Worm (Caenorhabditis elegans) whole organism, L1 larva: ENCODE measurements around the gene lips-13.
A peak's percentile ranks its signal among the peaks of the same experiment; 100 is the strongest.

Source experiments
- C04F5.9 ChIP-seq: sonication (generic microtip); optimal IDR thresholded peaks from 2 replicates; lab custom pipeline; 2016; ENCODE audit warnings: missing genetic modification characterization, missing compliant biosample characterization
- C34B4.2 ChIP-seq: sonication (generic microtip); optimal IDR thresholded peaks from 2 replicates; lab custom pipeline; 2017; ENCODE audit warnings: mild to moderate bottlenecking, missing genetic modification characterization, missing compliant biosample characterization
- alr-1 ChIP-seq: fragments of 200-800 bp; sonication (Bioruptor generic); optimal IDR thresholded peaks from 2 replicates; lab custom pipeline; 2018; ENCODE audit warnings: borderline replicate concordance, mild to moderate bottlenecking, missing genetic modification characterization, missing compliant biosample characterization
- aly-2 ChIP-seq: fragments of 150-350 bp; optimal IDR thresholded peaks from 2 replicates; lab custom pipeline; 2014; ENCODE audit warnings: missing biosample characterization, missing genetic modification characterization
- ceh-63 ChIP-seq: fragments of 200-800 bp; sonication (Bioruptor generic); optimal IDR thresholded peaks from 2 replicates; lab custom pipeline; 2018; ENCODE audit warnings: mild to moderate bottlenecking, missing genetic modification characterization, missing compliant biosample characterization
- ceh-8 ChIP-seq: fragments of 200-800 bp; sonication (Bioruptor generic); optimal IDR thresholded peaks from 2 replicates; lab custom pipeline; 2018; ENCODE audit warnings: mild to moderate bottlenecking, missing genetic modification characterization, moderate library complexity, missing compliant biosample characterization
- ceh-88 ChIP-seq: fragments of 200-800 bp; sonication (Bioruptor generic); IDR thresholded peaks from 2 replicates; pipeline ENCODE4 v1.3.6; 2022; ENCODE audit warnings: missing genetic modification characterization, missing compliant biosample characterization
- ceh-90 ChIP-seq: sonication (generic microtip); optimal IDR thresholded peaks from 2 replicates; lab custom pipeline; 2016; ENCODE audit warnings: missing genetic modification characterization, missing compliant biosample characterization
- dsc-1 ChIP-seq: sonication (generic microtip); optimal IDR thresholded peaks from 2 replicates; lab custom pipeline; 2016; ENCODE audit warnings: mild to moderate bottlenecking, missing genetic modification characterization, missing compliant biosample characterization
- efl-1 ChIP-seq, 4 experiments: fragments of 150-350 bp; optimal IDR thresholded peaks in 3 of 4; peaks in 1 of 4; 1 replicate in 1 of 4; 2 replicates in 3 of 4; lab custom pipeline; 2014; ENCODE audit warnings: missing biosample characterization in 2 of 4, missing genetic modification characterization in 2 of 4, missing genetic modification reagents in 2 of 4
- efl-3 ChIP-seq: fragments of 200-800 bp; sonication (Bioruptor generic); optimal IDR thresholded peaks from 2 replicates; lab custom pipeline; 2018; ENCODE audit warnings: mild to moderate bottlenecking, missing genetic modification characterization, missing compliant biosample characterization
- egl-13 ChIP-seq: sonication (generic microtip); optimal IDR thresholded peaks from 2 replicates; lab custom pipeline; 2016; ENCODE audit warnings: missing genotype, missing genetic modification reagents, missing genetic modification characterization, missing compliant biosample characterization
- elt-2 ChIP-seq: sonication (generic microtip); optimal IDR thresholded peaks from 2 replicates; lab custom pipeline; 2016; ENCODE audit warnings: missing genetic modification characterization, mild to moderate bottlenecking, inconsistent platforms, missing compliant biosample characterization, missing genetic modification reagents
- ets-5 ChIP-seq: fragments of 200-800 bp; sonication (Bioruptor generic); IDR thresholded peaks from 2 replicates; pipeline ENCODE4 v1.3.6; 2022; ENCODE audit warnings: missing genetic modification characterization, missing compliant biosample characterization
- fkh-4 ChIP-seq: sonication (generic microtip); optimal IDR thresholded peaks from 2 replicates; lab custom pipeline; 2016; ENCODE audit warnings: missing compliant biosample characterization, missing genetic modification characterization, borderline replicate concordance
- hlh-17 ChIP-seq: fragments of 200-800 bp; sonication (Bioruptor generic); optimal IDR thresholded peaks from 2 replicates; lab custom pipeline; 2018; ENCODE audit warnings: missing genetic modification characterization, mild to moderate bottlenecking, missing compliant biosample characterization, moderate library complexity, borderline replicate concordance
- irx-1 ChIP-seq: sonication (generic microtip); optimal IDR thresholded peaks from 2 replicates; lab custom pipeline; 2016; ENCODE audit warnings: missing genetic modification characterization, missing compliant biosample characterization
- jun-1 ChIP-seq: fragments of 150-350 bp; optimal IDR thresholded peaks from 2 replicates; lab custom pipeline; 2014; ENCODE audit warnings: missing biosample characterization, missing genetic modification reagents, missing genetic modification characterization
- lin-35 ChIP-seq, 2 experiments: fragments of 150-350 bp; optimal IDR thresholded peaks; 2 replicates each; lab custom pipeline; 2014; ENCODE audit warnings: missing biosample characterization in 2 of 2, missing genetic modification characterization in 2 of 2, missing genetic modification reagents in 2 of 2
- lsy-2 ChIP-seq, 2 experiments: fragments of 150-350 bp; optimal IDR thresholded peaks; 2 replicates each; lab custom pipeline; 2014; ENCODE audit warnings: missing biosample characterization in 2 of 2, missing genetic modification characterization in 2 of 2
- mdl-1 ChIP-seq, 2 experiments: fragments of 150-350 bp; optimal IDR thresholded peaks; 2 replicates each; lab custom pipeline; 2014 to 2017; ENCODE audit warnings: missing biosample characterization in 2 of 2, missing genetic modification characterization in 2 of 2, inconsistent platforms in 1 of 2
- mep-1 ChIP-seq: fragments of 150-350 bp; optimal IDR thresholded peaks from 2 replicates; lab custom pipeline; 2014; ENCODE audit warnings: missing biosample characterization, missing genetic modification characterization
- nhr-12 ChIP-seq: sonication (generic microtip); optimal IDR thresholded peaks from 2 replicates; lab custom pipeline; 2017; ENCODE audit warnings: missing biosample characterization, missing genetic modification characterization
- nhr-19 ChIP-seq: fragments of 200-800 bp; sonication (Bioruptor generic); conservative IDR thresholded peaks from 2 replicates; pipeline ENCODE4 v1.3.6; 2022; ENCODE audit warnings: missing genetic modification characterization, missing compliant biosample characterization
- nhr-20 ChIP-seq: sonication (generic microtip); optimal IDR thresholded peaks from 2 replicates; lab custom pipeline; 2016; ENCODE audit warnings: mild to moderate bottlenecking, missing genetic modification characterization, missing compliant biosample characterization
- nhr-77 ChIP-seq: fragments of 150-350 bp; optimal IDR thresholded peaks from 2 replicates; lab custom pipeline; 2014; ENCODE audit warnings: missing biosample characterization, missing genetic modification characterization
- nhr-90 ChIP-seq: sonication (generic microtip); optimal IDR thresholded peaks from 2 replicates; lab custom pipeline; 2016; ENCODE audit warnings: mild to moderate bottlenecking, missing genetic modification characterization, missing compliant biosample characterization; ENCODE audit not compliant: poor library complexity
- pag-3 ChIP-seq: sonication (generic microtip); optimal IDR thresholded peaks from 2 replicates; lab custom pipeline; 2017; ENCODE audit warnings: missing genetic modification characterization, mild to moderate bottlenecking, missing compliant biosample characterization, antibody characterized with exemption, borderline replicate concordance; ENCODE audit not compliant: insufficient read depth
- pax-3 ChIP-seq: fragments of 200-800 bp; sonication (Bioruptor generic); optimal IDR thresholded peaks from 2 replicates; lab custom pipeline; 2018; ENCODE audit warnings: mild to moderate bottlenecking, missing genetic modification characterization, moderate library complexity, missing compliant biosample characterization
- pqm-1 ChIP-seq: sonication (generic microtip); optimal IDR thresholded peaks from 3 replicates; lab custom pipeline; 2017; ENCODE audit warnings: missing biosample characterization, missing genetic modification characterization
- tlp-1 ChIP-seq: fragments of 150-350 bp; optimal IDR thresholded peaks from 2 replicates; lab custom pipeline; 2014; ENCODE audit warnings: missing biosample characterization, missing genetic modification characterization
- unc-130 ChIP-seq: fragments of 150-350 bp; optimal IDR thresholded peaks from 2 replicates; lab custom pipeline; 2017; ENCODE audit warnings: missing biosample characterization, missing genetic modification characterization, inconsistent platforms
- zag-1 ChIP-seq: fragments of 150-350 bp; optimal IDR thresholded peaks from 2 replicates; lab custom pipeline; 2014; ENCODE audit warnings: missing biosample characterization, missing genetic modification characterization
- ztf-11 ChIP-seq, 2 experiments: sonication (generic microtip); optimal IDR thresholded peaks; 2 replicates each; lab custom pipeline; 2016 to 2017; ENCODE audit warnings: missing genetic modification characterization in 2 of 2, missing biosample characterization in 1 of 2, missing compliant biosample characterization in 1 of 2

The lips-13 gene

ce11 chrII:1110901-1111300 lies 6.9 kb downstream of the lips-13 start, which contains the start of gene lips-11:
Gene lips-11, minus strand, starts transcription at chrII:1111001.
- TF ChIP-seq elt-2 (tag; lab: Kevin White, UChicago), result peak; percentile 59
- TF ChIP-seq zag-1 (tag; lab: Kevin White, UChicago), result no peak

DNA sequence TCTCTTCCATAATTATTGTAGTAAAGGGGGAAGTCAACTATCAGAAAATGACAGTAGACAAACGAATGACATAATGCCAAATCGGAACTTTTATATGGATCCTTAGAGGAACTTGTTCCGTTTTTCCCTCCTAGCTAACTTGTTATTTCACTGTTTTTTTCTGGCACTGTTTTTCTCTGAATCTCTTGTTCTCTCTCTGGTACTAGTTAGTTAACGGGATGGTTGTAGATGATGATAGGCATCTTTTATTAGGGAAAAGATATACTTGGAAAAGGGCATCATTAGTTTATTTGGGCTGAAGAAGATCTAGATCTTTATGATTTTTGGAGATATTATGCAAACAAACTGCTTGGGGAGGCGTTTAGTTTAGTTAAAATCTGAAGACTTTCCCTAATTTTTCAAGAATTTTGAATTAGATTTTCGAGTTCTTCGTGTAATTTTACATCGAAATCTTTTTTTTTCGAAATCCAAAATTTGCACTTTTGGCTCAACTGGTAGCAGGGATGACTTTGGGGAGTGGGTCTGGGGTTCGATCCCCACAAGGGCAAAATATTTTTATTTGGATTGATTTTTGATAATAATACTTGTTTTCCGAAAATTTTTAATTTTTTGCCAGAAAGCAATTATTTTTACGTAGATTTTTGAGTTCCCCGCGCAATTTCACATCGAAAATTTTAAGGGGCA lies 10.8 kb downstream of the lips-13 start, which contains the start of gene col-40:
TSS of gene col-40 (minus strand) at position 51 of the 684 bp plus-strand sequence.
- TF ChIP-seq nhr-77 (tag; lab: Kevin White, UChicago) (no peak), C34B4.2 (tag; lab: Kevin White, UChicago) (no peak), nhr-19 (GFP tag; lab: Robert Waterston, UW) (no peak), ztf-11 (tag; optimal IDR thresholded peaks at IDR 0.05; lab: Kevin White, UChicago) (no peak), unc-130 (tag; lab: Kevin White, UChicago) (no peak), irx-1 (tag; lab: Kevin White, UChicago) (no peak), nhr-12 (tag; lab: Kevin White, UChicago) (no peak), alr-1 (tag; lab: Kevin White, UChicago) (no peak), ceh-90 (tag; lab: Kevin White, UChicago) (no peak), ceh-88 (no peak), pag-3 (no peak), mep-1 (tag; lab: Kevin White, UChicago) (no peak), hlh-17 (GFP tag; lab: Kevin White, UChicago) (no peak), ceh-63 (GFP tag; lab: Kevin White, UChicago) (no peak)

ce11 chrII:1105291-1105690 lies 12.6 kb downstream of the lips-13 start:
- TF ChIP-seq pag-3 (no peak), ceh-8 (GFP tag; lab: Kevin White, UChicago) (peak; percentile 71), ceh-90 (tag; lab: Kevin White, UChicago) (no peak), C04F5.9 (tag; lab: Kevin White, UChicago) (no peak), efl-1 (optimal IDR thresholded peaks at IDR 0.05; lab: Kevin White, UChicago) (no peak), efl-1 (GFP tag; optimal IDR thresholded peaks at IDR 0.05 in 1 of 2; lab: Kevin White, UChicago) (no peak)

ce11 chrII:1104409-1104808 lies 13.4 kb downstream of the lips-13 start, which contains the start of gene T13B5.9:
Gene T13B5.9, minus strand, starts transcription at chrII:1104509.
- no peak for TF ChIP-seq efl-1 (optimal IDR thresholded peaks at IDR 0.05; lab: Kevin White, UChicago)
- TF ChIP-seq efl-1 (GFP tag; optimal IDR thresholded peaks at IDR 0.05 in 1 of 2; lab: Kevin White, UChicago), result peak in 1 of 2 experiments; percentile 9
- TF ChIP-seq aly-2, result no peak

ce11 chrII:1103484-1104100 lies 14.2 kb downstream of the lips-13 start:
- TF ChIP-seq egl-13 (tag; lab: Kevin White, UChicago) (peak; percentile 27), ets-5 (GFP tag; lab: Robert Waterston, UW) (no peak), efl-1 (optimal IDR thresholded peaks at IDR 0.05; lab: Kevin White, UChicago) (no peak), efl-1 (GFP tag; optimal IDR thresholded peaks at IDR 0.05 in 1 of 2; lab: Kevin White, UChicago) (peak in 1 of 2 experiments; percentile 76), fkh-4 (no peak), elt-2 (tag; lab: Kevin White, UChicago) (peak; percentile 100), pqm-1 (tag; lab: Kevin White, UChicago) (peak; percentile 99), jun-1 (tag; lab: Kevin White, UChicago) (peak; percentile 91), tlp-1 (tag; lab: Kevin White, UChicago) (peak; percentile 85), efl-3 (no peak), lsy-2 (tag; optimal IDR thresholded peaks at IDR 0.05; lab: Kevin White, UChicago) (peak in 1 of 2 experiments; percentile 18), nhr-90 (tag; lab: Kevin White, UChicago) (peak; percentile 12), lin-35 (GFP tag; optimal IDR thresholded peaks at IDR 0.05; lab: Kevin White, UChicago) (peak in 1 of 2 experiments; percentile 58), dsc-1 (tag; lab: Kevin White, UChicago) (no peak), nhr-20 (tag; lab: Kevin White, UChicago) (peak; percentile 43), pax-3 (peak; percentile 29), mdl-1 (tag; optimal IDR thresholded peaks at IDR 0.05; lab: Kevin White, UChicago) (peak in 1 of 2 experiments; percentile 31)
- TF ChIP-seq, all 84 proteins: peak for 12
